Fruit fly (Drosophila melanogaster) whole organism, embryonic: ENCODE data around the gene msb1l.

Experiments used
- Antp ChIP-seq: fragments of 200-800 bp; sonication (Bioruptor generic); optimal IDR thresholded peaks from 3 replicates; lab custom pipeline; 2016; ENCODE audit warnings: missing biosample characterization, missing genetic modification characterization
- B-H1 ChIP-seq: fragments of 200-800 bp; sonication (Bioruptor generic); IDR thresholded peaks from 3 replicates; pipeline ENCODE4 v1.3.6; 2022; ENCODE audit warnings: missing biosample characterization, missing genetic modification characterization
- Blimp-1 ChIP-seq: fragments of 200-800 bp; sonication (Bioruptor generic); optimal IDR thresholded peaks from 3 replicates; lab custom pipeline; 2018; ENCODE audit warnings: missing biosample characterization, missing genetic modification characterization, mild to moderate bottlenecking, moderate library complexity, missing genetic modification reagents
- CG10654 ChIP-seq: fragments of 200-800 bp; sonication (Bioruptor generic); optimal IDR thresholded peaks from 2 replicates; lab custom pipeline; 2016; ENCODE audit warnings: missing biosample characterization, missing genetic modification characterization
- CG10959 ChIP-seq: fragments of 200-800 bp; sonication (Bioruptor generic); IDR thresholded peaks from 2 replicates; pipeline ENCODE4 v1.3.6; 2022; ENCODE audit warnings: missing biosample characterization, missing genetic modification characterization
- CG10979 ChIP-seq: fragments of 200-800 bp; sonication (Bioruptor generic); optimal IDR thresholded peaks from 2 replicates; lab custom pipeline; 2018; ENCODE audit warnings: missing biosample characterization, mild to moderate bottlenecking, missing genetic modification characterization, moderate library complexity
- CG11723 ChIP-seq: fragments of 200-800 bp; sonication (Bioruptor generic); optimal IDR thresholded peaks from 2 replicates; lab custom pipeline; 2017; ENCODE audit warnings: missing biosample characterization, mild to moderate bottlenecking, missing genetic modification characterization
- CG1233 ChIP-seq: fragments of 200-800 bp; sonication (Bioruptor generic); optimal IDR thresholded peaks from 4 replicates; lab custom pipeline; 2018; ENCODE audit warnings: missing biosample characterization, mild to moderate bottlenecking, missing genetic modification characterization
- CG12769 ChIP-seq: fragments of 200-800 bp; sonication (Bioruptor generic); optimal IDR thresholded peaks from 2 replicates; lab custom pipeline; 2019; ENCODE audit warnings: missing biosample characterization, mild to moderate bottlenecking, missing genetic modification characterization, moderate library complexity
- CG13775 ChIP-seq: fragments of 200-800 bp; sonication (Bioruptor generic); optimal IDR thresholded peaks from 3 replicates; lab custom pipeline; 2017; ENCODE audit warnings: missing biosample characterization, mild to moderate bottlenecking, missing genetic modification characterization
- CG14014 ChIP-seq: fragments of 200-800 bp; sonication (Bioruptor generic); IDR thresholded peaks from 2 replicates; pipeline ENCODE4 v1.3.6; 2022; ENCODE audit warnings: missing biosample characterization, missing genetic modification characterization
- CG14050 ChIP-seq: fragments of 200-800 bp; sonication (Bioruptor generic); IDR thresholded peaks from 3 replicates; pipeline ENCODE4 v1.3.6; 2022; ENCODE audit warnings: missing biosample characterization, missing genetic modification characterization
- CG14710 ChIP-seq: fragments of 200-800 bp; sonication (Bioruptor generic); optimal IDR thresholded peaks from 3 replicates; lab custom pipeline; 2019; ENCODE audit warnings: missing biosample characterization, mild to moderate bottlenecking, missing genetic modification characterization, moderate library complexity
- CG1529 ChIP-seq: fragments of 200-800 bp; sonication (Bioruptor generic); optimal IDR thresholded peaks from 3 replicates; lab custom pipeline; 2018; ENCODE audit warnings: missing biosample characterization, missing genetic modification characterization
- CG18011 ChIP-seq: fragments of 200-800 bp; sonication (Bioruptor generic); optimal IDR thresholded peaks from 2 replicates; lab custom pipeline; 2017; ENCODE audit warnings: missing biosample characterization, missing genetic modification characterization, mild to moderate bottlenecking, moderate library complexity, missing genotype
- CG18476 ChIP-seq: fragments of 200-800 bp; sonication (Bioruptor generic); optimal IDR thresholded peaks from 2 replicates; lab custom pipeline; 2016; ENCODE audit warnings: missing biosample characterization, mild to moderate bottlenecking, missing genetic modification characterization
- CG30020 ChIP-seq: fragments of 200-800 bp; optimal IDR thresholded peaks from 2 replicates; lab custom pipeline; 2019; ENCODE audit warnings: missing biosample characterization, mild to moderate bottlenecking, missing genetic modification characterization, moderate library complexity
- CG3065 ChIP-seq: fragments of 200-800 bp; sonication (Bioruptor generic); optimal IDR thresholded peaks from 2 replicates; lab custom pipeline; 2016; ENCODE audit warnings: missing biosample characterization, missing genetic modification characterization
- CG3407 ChIP-seq: fragments of 200-800 bp; sonication (Bioruptor generic); optimal IDR thresholded peaks from 2 replicates; lab custom pipeline; 2018; ENCODE audit warnings: missing biosample characterization, mild to moderate bottlenecking, missing genetic modification characterization
- CG6175 ChIP-seq: fragments of 200-800 bp; sonication (Bioruptor generic); IDR thresholded peaks from 3 replicates; pipeline ENCODE4 v1.3.6; 2022; ENCODE audit warnings: missing biosample characterization, missing genetic modification characterization
- CG8388 ChIP-seq: fragments of 200-800 bp; sonication (Bioruptor generic); optimal IDR thresholded peaks from 2 replicates; lab custom pipeline; 2019; ENCODE audit warnings: missing biosample characterization, mild to moderate bottlenecking, missing genetic modification characterization, moderate library complexity
- CG9727 ChIP-seq: fragments of 200-800 bp; sonication (Bioruptor generic); optimal IDR thresholded peaks from 3 replicates; lab custom pipeline; 2017; ENCODE audit warnings: missing biosample characterization, mild to moderate bottlenecking, missing genetic modification characterization
- CG9797 ChIP-seq: fragments of 200-800 bp; sonication (Bioruptor generic); optimal IDR thresholded peaks from 3 replicates; lab custom pipeline; 2018; ENCODE audit warnings: missing biosample characterization, mild to moderate bottlenecking, missing genetic modification characterization
- CG9817 ChIP-seq: fragments of 200-800 bp; sonication (Bioruptor generic); optimal IDR thresholded peaks from 2 replicates; lab custom pipeline; 2018; ENCODE audit warnings: missing biosample characterization, mild to moderate bottlenecking, missing genetic modification characterization, moderate library complexity
- CTCF ChIP-seq: fragments of 200-800 bp; sonication (Bioruptor generic); optimal IDR thresholded peaks from 2 replicates; lab custom pipeline; 2017; ENCODE audit warnings: missing biosample characterization, mild to moderate bottlenecking, missing genetic modification characterization, moderate library complexity
- Dek ChIP-seq: fragments of 200-800 bp; sonication (Bioruptor generic); optimal IDR thresholded peaks from 3 replicates; lab custom pipeline; 2019; ENCODE audit warnings: missing biosample characterization, mild to moderate bottlenecking, missing genetic modification characterization, moderate library complexity
- Dip2 ChIP-seq: fragments of 200-800 bp; sonication (Bioruptor generic); IDR thresholded peaks from 2 replicates; pipeline ENCODE4 v1.3.6; 2022; ENCODE audit warnings: missing biosample characterization, missing genetic modification characterization
- Dip3 ChIP-seq: fragments of 200-800 bp; sonication (Bioruptor generic); optimal IDR thresholded peaks from 3 replicates; lab custom pipeline; 2016; ENCODE audit warnings: missing biosample characterization, missing genetic modification characterization
- Elba2 ChIP-seq: fragments of 200-800 bp; sonication (Bioruptor generic); optimal IDR thresholded peaks from 3 replicates; lab custom pipeline; 2016; ENCODE audit warnings: missing biosample characterization, missing genetic modification characterization
- Gug ChIP-seq: fragments of 200-800 bp; sonication (Bioruptor generic); IDR thresholded peaks from 4 replicates; pipeline ENCODE4 v1.3.6; 2022; ENCODE audit warnings: missing biosample characterization, missing genetic modification characterization
- MBD-R2 ChIP-seq: fragments of 200-800 bp; sonication (Bioruptor generic); IDR thresholded peaks from 2 replicates; pipeline ENCODE4 v1.3.6; 2022; ENCODE audit warnings: missing biosample characterization, missing genetic modification characterization
- NfI ChIP-seq: fragments of 200-800 bp; sonication (Bioruptor generic); optimal IDR thresholded peaks from 3 replicates; lab custom pipeline; 2018; ENCODE audit warnings: missing biosample characterization, mild to moderate bottlenecking, missing genetic modification characterization, moderate library complexity
- Side ChIP-seq: fragments of 200-800 bp; sonication (Bioruptor generic); optimal IDR thresholded peaks from 2 replicates; lab custom pipeline; 2016; ENCODE audit warnings: missing biosample characterization, missing genetic modification characterization
- Xrp1 ChIP-seq: fragments of 200-800 bp; sonication (Bioruptor generic); IDR thresholded peaks from 2 replicates; pipeline ENCODE4 v1.3.6; 2022; ENCODE audit warnings: missing biosample characterization, missing genetic modification characterization
- ab ChIP-seq: fragments of 200-800 bp; sonication (Bioruptor generic); optimal IDR thresholded peaks from 2 replicates; lab custom pipeline; 2016; ENCODE audit warnings: missing biosample characterization, missing genetic modification characterization
- al ChIP-seq: fragments of 200-800 bp; sonication (Bioruptor generic); IDR thresholded peaks from 2 replicates; pipeline ENCODE4 v1.3.6; 2022; ENCODE audit warnings: missing biosample characterization, missing genetic modification characterization
- aop ChIP-seq: fragments of 200-800 bp; sonication (Bioruptor generic); IDR thresholded peaks from 2 replicates; pipeline ENCODE4 v1.3.6; 2022; ENCODE audit warnings: missing biosample characterization, missing genetic modification characterization
- bcd ChIP-seq: fragments of 200-800 bp; sonication (Bioruptor generic); optimal IDR thresholded peaks from 2 replicates; lab custom pipeline; 2017; ENCODE audit warnings: missing biosample characterization, mild to moderate bottlenecking, missing genetic modification characterization
- btn ChIP-seq: fragments of 200-800 bp; sonication (Bioruptor generic); optimal IDR thresholded peaks from 2 replicates; lab custom pipeline; 2016; ENCODE audit warnings: missing biosample characterization, missing genetic modification characterization
- corto ChIP-seq: fragments of 200-800 bp; sonication (Bioruptor generic); optimal IDR thresholded peaks from 2 replicates; lab custom pipeline; 2016; ENCODE audit warnings: missing biosample characterization, mild to moderate bottlenecking, missing genetic modification characterization, moderate library complexity
- cwo ChIP-seq: fragments of 200-800 bp; sonication (Bioruptor generic); optimal IDR thresholded peaks from 3 replicates; lab custom pipeline; 2017; ENCODE audit warnings: missing biosample characterization, missing genetic modification characterization, mild to moderate bottlenecking, moderate library complexity, missing genetic modification reagents
- ewg ChIP-seq: fragments of 200-800 bp; sonication (Bioruptor generic); optimal IDR thresholded peaks from 3 replicates; lab custom pipeline; 2017; ENCODE audit warnings: mild to moderate bottlenecking, missing biosample characterization, missing genetic modification reagents, missing genetic modification characterization
- fd102C ChIP-seq: fragments of 200-800 bp; sonication (Bioruptor generic); optimal IDR thresholded peaks from 2 replicates; lab custom pipeline; 2018; ENCODE audit warnings: missing biosample characterization, mild to moderate bottlenecking, missing genetic modification characterization, moderate library complexity
- gem ChIP-seq: fragments of 200-800 bp; sonication (Bioruptor generic); optimal IDR thresholded peaks from 2 replicates; lab custom pipeline; 2019; ENCODE audit warnings: missing biosample characterization, mild to moderate bottlenecking, missing genetic modification characterization, moderate library complexity
- inv ChIP-seq: fragments of 200-800 bp; sonication (Bioruptor generic); IDR thresholded peaks from 2 replicates; pipeline ENCODE4 v1.3.6; 2022; ENCODE audit warnings: missing biosample characterization, missing genetic modification characterization; ENCODE audit not compliant: partially characterized antibody
- ken ChIP-seq: fragments of 200-800 bp; sonication (Bioruptor generic); IDR thresholded peaks from 3 replicates; pipeline ENCODE4 v1.3.6; 2022; ENCODE audit warnings: missing biosample characterization, missing genetic modification characterization
- knrl ChIP-seq: fragments of 200-800 bp; sonication (Bioruptor generic); IDR thresholded peaks from 3 replicates; pipeline ENCODE4 v1.3.6; 2022; ENCODE audit warnings: missing biosample characterization, missing genetic modification characterization; ENCODE audit not compliant: partially characterized antibody
- odd ChIP-seq: fragments of 200-800 bp; sonication (Bioruptor generic); optimal IDR thresholded peaks from 2 replicates; lab custom pipeline; 2017; ENCODE audit warnings: missing biosample characterization, mild to moderate bottlenecking, missing genetic modification characterization
- scrt ChIP-seq: fragments of 200-800 bp; sonication (Bioruptor generic); optimal IDR thresholded peaks from 2 replicates; lab custom pipeline; 2018; ENCODE audit warnings: missing biosample characterization, mild to moderate bottlenecking, missing genetic modification characterization, moderate library complexity
- seq ChIP-seq: fragments of 200-800 bp; sonication (Bioruptor generic); IDR thresholded peaks from 2 replicates; pipeline ENCODE4 v1.3.6; 2022; ENCODE audit warnings: missing biosample characterization, missing genetic modification characterization
- tin ChIP-seq: fragments of 200-800 bp; sonication (Bioruptor generic); optimal IDR thresholded peaks from 3 replicates; lab custom pipeline; 2016; ENCODE audit warnings: missing biosample characterization, missing genetic modification characterization

Gene msb1l

dm6 chr2L:19583926-19584392 lies 6.5 kb downstream of the msb1l start, which contains the start of the genes PCNA2 and CG10366 (continued):
- TF ChIP-seq Blimp-1 (GFP tag; lab: Kevin White, UChicago): peak; percentile 35
- no peak for TF ChIP-seq Dip2 (GFP tag; lab: Robert Waterston, UW)
- peak; percentile 80 for TF ChIP-seq knrl
- TF ChIP-seq CG10979 (tag; lab: Kevin White, UChicago): peak; percentile 51
- TF ChIP-seq CG3407 (GFP tag; lab: Kevin White, UChicago): peak; percentile 24
- TF ChIP-seq CG14050 (GFP tag; lab: Robert Waterston, UW): no peak
- TF ChIP-seq CTCF (GFP tag; lab: Kevin White, UChicago): peak; percentile 4
- peak; percentile 6 for TF ChIP-seq btn (GFP tag; lab: Kevin White, UChicago)
- peak; percentile 67; the same call in 1 of the 2 replicates for TF ChIP-seq inv (GFP tag; lab: Robert Waterston, UW)
- TF ChIP-seq CG18476 (GFP tag; lab: Kevin White, UChicago): peak; percentile 54
- TF ChIP-seq CG6175 (GFP tag; lab: Robert Waterston, UW): no peak
- TF ChIP-seq CG10654 (GFP tag; lab: Kevin White, UChicago): peak; percentile 70
- TF ChIP-seq CG12769 (tag; lab: Kevin White, UChicago): peak; percentile 77
- no peak for TF ChIP-seq aop (GFP tag; lab: Robert Waterston, UW)
- peak; percentile 99 for TF ChIP-seq Elba2 (GFP tag; lab: Kevin White, UChicago)
- TF ChIP-seq Gug (GFP tag; lab: Robert Waterston, UW): no peak
- TF ChIP-seq CG1529 (GFP tag; lab: Kevin White, UChicago): no peak
- peak; percentile 57 for TF ChIP-seq CG9727
- TF ChIP-seq B-H1 (GFP tag; lab: Robert Waterston, UW): 0 out of 3 replicates have a peak, but pooled peaks have one; percentile 12
- TF ChIP-seq odd (GFP tag; lab: Kevin White, UChicago): no peak
- peak; percentile 94 for TF ChIP-seq MBD-R2 (GFP tag; lab: Robert Waterston, UW)
- peak; percentile 69 for TF ChIP-seq Dip3 (GFP tag; lab: Kevin White, UChicago)
- peak; percentile 71 for TF ChIP-seq tin (GFP tag; lab: Kevin White, UChicago)
- peak; percentile 78 for TF ChIP-seq gem (tag; lab: Kevin White, UChicago)
- TF ChIP-seq scrt: no peak
- no peak for TF ChIP-seq corto (GFP tag; lab: Kevin White, UChicago)
- TF ChIP-seq Side (GFP tag; lab: Kevin White, UChicago): peak; percentile 71
- TF ChIP-seq Antp (GFP tag; lab: Kevin White, UChicago): peak; percentile 81
- TF ChIP-seq CG11723 (GFP tag; lab: Kevin White, UChicago): peak; percentile 4
- TF ChIP-seq Xrp1 (GFP tag; lab: Robert Waterston, UW): peak; percentile 61; the same call in 1 of the 2 replicates
- peak; percentile 81 for TF ChIP-seq CG14710 (tag; lab: Kevin White, UChicago)
- peak; percentile 77 for TF ChIP-seq CG9817 (tag; lab: Kevin White, UChicago)
- peak; percentile 47 for TF ChIP-seq ewg (GFP tag; lab: Kevin White, UChicago)
- TF ChIP-seq al (GFP tag; lab: Robert Waterston, UW): peak; percentile 43; the same call in 1 of the 2 replicates
- TF ChIP-seq CG18011: peak; percentile 60
- peak; percentile 78 for TF ChIP-seq CG13775 (GFP tag; lab: Kevin White, UChicago)
- TF ChIP-seq Dek (tag; lab: Kevin White, UChicago): peak; percentile 22
- TF ChIP-seq CG1233 (GFP tag; lab: Kevin White, UChicago): peak; percentile 42
- peak; percentile 62 for TF ChIP-seq NfI
- TF ChIP-seq CG8388 (GFP tag; lab: Kevin White, UChicago): peak; percentile 26
- peak; percentile 52 for TF ChIP-seq CG30020
- TF ChIP-seq CG14014 (GFP tag; lab: Robert Waterston, UW): no peak
- TF ChIP-seq CG9797: peak; percentile 43
- TF ChIP-seq cwo (GFP tag; lab: Kevin White, UChicago): no peak
- no peak for TF ChIP-seq fd102C (GFP tag; lab: Kevin White, UChicago)
- no peak for TF ChIP-seq CG10959 (GFP tag; lab: Robert Waterston, UW)
- peak; percentile 54; the same call in 1 of the 2 replicates for TF ChIP-seq seq
- TF ChIP-seq ab (GFP tag; lab: Kevin White, UChicago): no peak
- TF ChIP-seq bcd: peak; percentile 58
- TF ChIP-seq CG3065: peak; percentile 52
- TF ChIP-seq ken (GFP tag; lab: Robert Waterston, UW): peak; percentile 63; the same call in 1 of the 3 replicates
